Worm (Caenorhabditis elegans): ENCODE results near the gene C34D10.1.
A peak's percentile ranks its signal among the peaks of the same experiment; 100 is the strongest.

The C34D10.1 gene

ce11 chrX:8036219-8036883 lies 7.1 kb downstream of the C34D10.1 start (continued):
- TF ChIP-seq madf-3 (GFP tag; IDR thresholded peaks at IDR 0.05) (peak; percentile 86), attf-5 (GFP tag; optimal IDR thresholded peaks at IDR 0.05) (peak; percentile 74), sptf-2 (GFP tag; optimal IDR thresholded peaks at IDR 0.05) (peak; percentile 14), let-526 (GFP tag; IDR thresholded peaks at IDR 0.05) (peak; percentile 87), cebp-2 (GFP tag; IDR thresholded peaks at IDR 0.05) (peak; percentile 95; the same call in 1 of the 2 replicates), tbx-9 (tag; optimal IDR thresholded peaks at IDR 0.05; ENCODE audit: borderline replicate concordance) (peak; percentile 1), attf-3 (GFP tag; conservative IDR thresholded peaks at IDR 0.05) (no peak; the same call in 1 of the 2 replicates), akir-1 (GFP tag; optimal IDR thresholded peaks at IDR 0.05) (peak; percentile 75), snpc-4 (GFP tag; optimal IDR thresholded peaks at IDR 0.05) (peak; percentile 68), snpc-4 (tag; optimal IDR thresholded peaks at IDR 0.05) (peak; percentile 69 to 87 (median 81)), ama-1 (optimal IDR thresholded peaks at IDR 0.05) (no peak), ama-1 (GFP tag; optimal IDR thresholded peaks at IDR 0.05) (peak; percentile 40 to 84), nhr-120 (GFP tag; IDR thresholded peaks at IDR 0.05) (peak; percentile 84; the same call in 1 of the 2 replicates), T07F8.4 (tag; optimal IDR thresholded peaks at IDR 0.05) (peak; percentile 88), ztf-18 (tag; optimal IDR thresholded peaks at IDR 0.05) (peak; percentile 80), him-1 (tag; optimal IDR thresholded peaks at IDR 0.05) (peak; percentile 95), B0261.1 (tag; optimal IDR thresholded peaks at IDR 0.05) (peak; percentile 97), lsy-27 (tag; optimal IDR thresholded peaks at IDR 0.05; ENCODE audit: borderline replicate concordance, insufficient read depth) (peak; percentile 85), unc-130 (GFP tag; optimal IDR thresholded peaks at IDR 0.05) (no peak), mcd-1 (GFP tag; IDR thresholded peaks at IDR 0.05) (peak; percentile 81), ceh-58 (GFP tag; IDR thresholded peaks at IDR 0.05) (0 out of 2 replicates have a peak, but pooled peaks have one; percentile 45), ccch-3 (GFP tag; optimal IDR thresholded peaks at IDR 0.05) (peak; percentile 91), B0336.3 (GFP tag; IDR thresholded peaks at IDR 0.05) (peak; percentile 99), ZK185.1 (tag; optimal IDR thresholded peaks at IDR 0.05; ENCODE audit: poor library complexity, severe bottlenecking) (peak; percentile 97), nhr-27 (tag; optimal IDR thresholded peaks at IDR 0.05) (peak; percentile 60), ceh-40 (GFP tag; IDR thresholded peaks at IDR 0.05) (peak; percentile 85), lin-40 (tag; optimal IDR thresholded peaks at IDR 0.05) (peak; percentile 100), F55B11.4 (tag; optimal IDR thresholded peaks at IDR 0.05; ENCODE audit: borderline replicate concordance, insufficient read depth) (peak; percentile 18), aptf-3 (GFP tag; IDR thresholded peaks at IDR 0.05) (no peak), repo-1 (tag; optimal IDR thresholded peaks at IDR 0.05) (peak; percentile 99), ceh-79 (tag; optimal IDR thresholded peaks at IDR 0.05) (peak; percentile 84), efl-1 (GFP tag; optimal IDR thresholded peaks at IDR 0.05) (no peak), K11D2.4 (GFP tag; IDR thresholded peaks at IDR 0.05) (peak; percentile 98), zfh-2 (GFP tag; conservative IDR thresholded peaks at IDR 0.05) (peak; percentile 71)

ce11 chrX:8037365-8037764 lies 8.1 kb downstream of the C34D10.1 start:
- 0 out of 2 replicates have a peak, but pooled peaks have one; percentile 17 for TF ChIP-seq hmg-1.2 (GFP tag; IDR thresholded peaks at IDR 0.05)
- peak; percentile 44 for TF ChIP-seq rpc-1 (optimal IDR thresholded peaks at IDR 0.05)
- peak; percentile 69 for TF ChIP-seq rpc-1 (tag; optimal IDR thresholded peaks at IDR 0.05)
- no peak for TF ChIP-seq C06A6.2 (GFP tag; conservative IDR thresholded peaks at IDR 0.05)
- TF ChIP-seq hlh-12 (tag; optimal IDR thresholded peaks at IDR 0.05): no peak
- TF ChIP-seq B0019.2 (GFP tag; conservative IDR thresholded peaks at IDR 0.05): no peak
- no peak for TF ChIP-seq Y67H2A.10 (GFP tag; conservative IDR thresholded peaks at IDR 0.05)
- peak; percentile 29 for TF ChIP-seq ztf-18 (tag; optimal IDR thresholded peaks at IDR 0.05)
- TF ChIP-seq him-1 (tag; optimal IDR thresholded peaks at IDR 0.05): peak; percentile 50
- TF ChIP-seq lin-26 (GFP tag; IDR thresholded peaks at IDR 0.05): peak; percentile 89
- TF ChIP-seq B0261.1 (tag; optimal IDR thresholded peaks at IDR 0.05): peak; percentile 35
- 0 out of 2 replicates have a peak, but pooled peaks have one; percentile 80 for TF ChIP-seq ceh-58 (GFP tag; IDR thresholded peaks at IDR 0.05)
- TF ChIP-seq F39B2.1 (GFP tag; IDR thresholded peaks at IDR 0.05): no peak
- TF ChIP-seq egl-44 (GFP tag; IDR thresholded peaks at IDR 0.05): 0 out of 2 replicates have a peak, but pooled peaks have one; percentile 14
- no peak for TF ChIP-seq madf-6 (GFP tag; IDR thresholded peaks at IDR 0.05)
- TF ChIP-seq ceh-27 (GFP tag; optimal IDR thresholded peaks at IDR 0.05): no peak
- TF ChIP-seq die-1 (tag; optimal IDR thresholded peaks at IDR 0.05): peak; percentile 53
- TF ChIP-seq tbp1 (GFP tag; optimal IDR thresholded peaks at IDR 0.05): peak; percentile 80
- TF ChIP-seq hmg-20 (GFP tag; IDR thresholded peaks at IDR 0.05): 0 out of 2 replicates have a peak, but pooled peaks have one; percentile 34

Measured in whole organism, young adult.